Fruit fly (Drosophila melanogaster): ENCODE data around the gene CG33764.
A peak's percentile ranks its signal among the peaks of the same experiment; 100 is the strongest.

CG33764 gene

dm6 chr3L:4253611-4254300, 13.5 kb downstream of the CG33764 start (continued):
- no peak for TF ChIP-seq trem (tag; optimal IDR thresholded peaks at IDR 0.05)
- no peak for TF ChIP-seq Hand (GFP tag; optimal IDR thresholded peaks at IDR 0.05)
- no peak for TF ChIP-seq CG12155 (GFP tag; optimal IDR thresholded peaks at IDR 0.05)
- TF ChIP-seq chinmo (GFP tag; IDR thresholded peaks at IDR 0.05; ENCODE audit: partially characterized antibody): peak; percentile 86; the same call in 1 of the 4 replicates
- TF ChIP-seq zf30C (GFP tag; optimal IDR thresholded peaks at IDR 0.05): no peak
- no peak for TF ChIP-seq phol (tag; optimal IDR thresholded peaks at IDR 0.05)
- no peak for TF ChIP-seq MTF-1 (GFP tag; optimal IDR thresholded peaks at IDR 0.05; ENCODE audit: borderline replicate concordance)
- TF ChIP-seq Dip2 (GFP tag; IDR thresholded peaks at IDR 0.05): no peak
- TF ChIP-seq CG6683 (GFP tag; optimal IDR thresholded peaks at IDR 0.05): no peak
- no peak for TF ChIP-seq dysf (GFP tag; IDR thresholded peaks at IDR 0.05)
- no peak; the same call in 1 of the 2 replicates for TF ChIP-seq Bgb (GFP tag; IDR thresholded peaks at IDR 0.05; ENCODE audit: partially characterized antibody)
- peak; percentile 10 for TF ChIP-seq CG8478 (optimal IDR thresholded peaks at IDR 0.05)
- peak; percentile 20 for TF ChIP-seq Med (GFP tag)
- TF ChIP-seq CG17829 (tag; optimal IDR thresholded peaks at IDR 0.05): no peak
- TF ChIP-seq mld (GFP tag; IDR thresholded peaks at IDR 0.05; ENCODE audit: partially characterized antibody): 0 out of 3 replicates have a peak, but pooled peaks have one; percentile 58
- no peak for TF ChIP-seq Sox102F (GFP tag; optimal IDR thresholded peaks at IDR 0.05)
- TF ChIP-seq CG2678 (tag; optimal IDR thresholded peaks at IDR 0.05): no peak
- TF ChIP-seq MESR4 (GFP tag; optimal IDR thresholded peaks at IDR 0.05): peak; percentile 78
- no peak for TF ChIP-seq pb (GFP tag; optimal IDR thresholded peaks at IDR 0.05)
- no peak for TF ChIP-seq CG12219 (GFP tag; optimal IDR thresholded peaks at IDR 0.05)
- peak; percentile 91 for TF ChIP-seq cg (GFP tag; optimal IDR thresholded peaks at IDR 0.05)
- no peak for TF ChIP-seq Six4 (GFP tag; optimal IDR thresholded peaks at IDR 0.05)
- no peak for TF ChIP-seq bcd (GFP tag; optimal IDR thresholded peaks at IDR 0.05)
- no peak for TF ChIP-seq CG34422 (GFP tag; IDR thresholded peaks at IDR 0.05)
- no peak for TF ChIP-seq Ravus (GFP tag; IDR thresholded peaks at IDR 0.05)
- TF ChIP-seq ssp (GFP tag; IDR thresholded peaks at IDR 0.05): no peak
- TF ChIP-seq caup (GFP tag; optimal IDR thresholded peaks at IDR 0.05; ENCODE audit: severe bottlenecking): no peak
- TF ChIP-seq YL-1 (GFP tag; optimal IDR thresholded peaks at IDR 0.05): peak; percentile 30
- no peak for TF ChIP-seq HLH54F (GFP tag; optimal IDR thresholded peaks at IDR 0.05)
- no peak for TF ChIP-seq CG7372 (GFP tag; IDR thresholded peaks at IDR 0.05)
- no peak for TF ChIP-seq CG13775 (GFP tag; optimal IDR thresholded peaks at IDR 0.05)
- TF ChIP-seq en (GFP tag; optimal IDR thresholded peaks at IDR 0.05): no peak
- no peak for TF ChIP-seq CG3847 (GFP tag; IDR thresholded peaks at IDR 0.05)
- TF ChIP-seq CG4617 (GFP tag; optimal IDR thresholded peaks at IDR 0.05; ENCODE audit: borderline replicate concordance): peak; percentile 46
- TF ChIP-seq sna (GFP tag; IDR thresholded peaks at IDR 0.05; ENCODE audit: partially characterized antibody): 0 out of 2 replicates have a peak, but pooled peaks have one; percentile 18
- no peak for TF ChIP-seq CG14667 (GFP tag; IDR thresholded peaks at IDR 0.05)
- TF ChIP-seq CG4328 (GFP tag; optimal IDR thresholded peaks at IDR 0.05): no peak
- TF ChIP-seq CG14860 (GFP tag; IDR thresholded peaks at IDR 0.05; ENCODE audit: partially characterized antibody): 0 out of 3 replicates have a peak, but pooled peaks have one; percentile 20
- TF ChIP-seq CG17912 (GFP tag; optimal IDR thresholded peaks at IDR 0.05): no peak
- peak; percentile 57; the same call in 1 of the 2 replicates for TF ChIP-seq CG32767 (GFP tag; IDR thresholded peaks at IDR 0.05)
- no peak for TF ChIP-seq Dip3 (GFP tag; optimal IDR thresholded peaks at IDR 0.05)
- TF ChIP-seq HHEX (GFP tag; optimal IDR thresholded peaks at IDR 0.05): no peak
- no peak for TF ChIP-seq CG16863 (GFP tag; optimal IDR thresholded peaks at IDR 0.05)
- TF ChIP-seq Rfx (GFP tag; IDR thresholded peaks at IDR 0.05): no peak
- no peak for TF ChIP-seq shn (GFP tag; optimal IDR thresholded peaks at IDR 0.05)
- TF ChIP-seq CG42726 (GFP tag; IDR thresholded peaks at IDR 0.05; ENCODE audit: partially characterized antibody): no peak
- TF ChIP-seq CG2712 (tag; optimal IDR thresholded peaks at IDR 0.05): no peak
- TF ChIP-seq Camta (GFP tag; optimal IDR thresholded peaks at IDR 0.05): no peak
- TF ChIP-seq Sry-β (GFP tag; optimal IDR thresholded peaks at IDR 0.05): no peak
